Worm (Caenorhabditis elegans) whole organism, young adult: ENCODE results near the gene C03B1.13.
A peak's percentile ranks its signal among the peaks of the same experiment; 100 is the strongest.

Experiments used
- B0035.1 ChIP-seq: sonication (generic microtip); optimal IDR thresholded peaks from 2 replicates; lab custom pipeline; 2016; ENCODE audit warnings: missing genetic modification characterization, mild to moderate bottlenecking, missing compliant biosample characterization, missing genotype, missing genetic modification reagents
- C06A6.2 ChIP-seq: fragments of 200-800 bp; sonication (Bioruptor generic); conservative IDR thresholded peaks from 2 replicates; pipeline ENCODE4 v1.3.6; 2022; ENCODE audit warnings: missing genetic modification characterization, missing compliant biosample characterization
- D2030.7 ChIP-seq: fragments of 200-800 bp; sonication (Bioruptor generic); IDR thresholded peaks from 2 replicates; pipeline ENCODE4 v1.3.6; 2022; ENCODE audit warnings: missing genetic modification reagents, missing genetic modification characterization, missing compliant biosample characterization
- F49E8.2 ChIP-seq: sonication (generic microtip); optimal IDR thresholded peaks from 3 replicates; lab custom pipeline; 2017; ENCODE audit warnings: missing genetic modification characterization, mild to moderate bottlenecking, missing compliant biosample characterization, antibody characterized with exemption, moderate library complexity; ENCODE audit not compliant: insufficient read depth
- F57A8.1 ChIP-seq: fragments of 200-800 bp; sonication (Bioruptor generic); optimal IDR thresholded peaks from 2 replicates; lab custom pipeline; 2018; ENCODE audit warnings: mild to moderate bottlenecking, missing genetic modification characterization, moderate library complexity, missing compliant biosample characterization
- K12H6.12 ChIP-seq: fragments of 200-800 bp; sonication (Bioruptor generic); optimal IDR thresholded peaks from 2 replicates; lab custom pipeline; 2018; ENCODE audit warnings: mild to moderate bottlenecking, missing genetic modification characterization, missing compliant biosample characterization
- T07F8.4 ChIP-seq: sonication (generic microtip); optimal IDR thresholded peaks from 2 replicates; lab custom pipeline; 2016; ENCODE audit warnings: mild to moderate bottlenecking, missing genetic modification characterization, moderate library complexity, missing compliant biosample characterization
- T26A5.8 ChIP-seq: sonication (generic microtip); optimal IDR thresholded peaks from 2 replicates; lab custom pipeline; 2016; ENCODE audit warnings: missing genetic modification characterization, missing compliant biosample characterization
- Y53F4B.3 ChIP-seq: fragments of 200-800 bp; sonication (Bioruptor generic); IDR thresholded peaks from 2 replicates; pipeline ENCODE4 v1.3.6; 2022; ENCODE audit warnings: missing genetic modification reagents, missing genetic modification characterization, missing compliant biosample characterization
- Y79H2A.3 ChIP-seq: fragments of 200-800 bp; sonication (Bioruptor generic); conservative IDR thresholded peaks from 2 replicates; pipeline ENCODE4 v1.3.6; 2022; ENCODE audit warnings: missing genetic modification reagents, missing genetic modification characterization, missing compliant biosample characterization
- Y95B8A.8 ChIP-seq: fragments of 200-800 bp; sonication (Bioruptor generic); IDR thresholded peaks from 2 replicates; pipeline ENCODE4 v1.3.6; 2022; ENCODE audit warnings: missing genetic modification reagents, missing genetic modification characterization, missing compliant biosample characterization
- attf-5 ChIP-seq: fragments of 200-800 bp; sonication (Bioruptor generic); optimal IDR thresholded peaks from 2 replicates; lab custom pipeline; 2018; ENCODE audit warnings: mild to moderate bottlenecking, missing genetic modification characterization, missing compliant biosample characterization
- attf-6 ChIP-seq: fragments of 200-800 bp; sonication (Bioruptor generic); IDR thresholded peaks from 2 replicates; pipeline ENCODE4 v1.3.6; 2022; ENCODE audit warnings: missing genetic modification reagents, missing genetic modification characterization, missing compliant biosample characterization
- bed-1 ChIP-seq: fragments of 200-800 bp; sonication (Bioruptor generic); IDR thresholded peaks from 2 replicates; pipeline ENCODE4 v1.3.6; 2022; ENCODE audit warnings: missing genetic modification reagents, missing genetic modification characterization, missing compliant biosample characterization
- cebp-2 ChIP-seq: fragments of 200-800 bp; sonication (Bioruptor generic); IDR thresholded peaks from 2 replicates; pipeline ENCODE4 v1.3.6; 2022; ENCODE audit warnings: missing genetic modification characterization, missing compliant biosample characterization
- ceh-100 ChIP-seq: fragments of 200-800 bp; sonication (Bioruptor generic); IDR thresholded peaks from 2 replicates; pipeline ENCODE4 v1.3.6; 2022; ENCODE audit warnings: missing genetic modification reagents, missing genetic modification characterization, missing compliant biosample characterization
- ceh-91 ChIP-seq: fragments of 200-800 bp; sonication (Bioruptor generic); IDR thresholded peaks from 2 replicates; pipeline ENCODE4 v1.3.6; 2022; ENCODE audit warnings: missing genetic modification reagents, missing genetic modification characterization, missing compliant biosample characterization
- die-1 ChIP-seq: sonication (generic microtip); optimal IDR thresholded peaks from 2 replicates; lab custom pipeline; 2016; ENCODE audit warnings: missing genotype, mild to moderate bottlenecking, missing genetic modification characterization, missing compliant biosample characterization
- dpl-1 ChIP-seq: fragments of 150-350 bp; optimal IDR thresholded peaks from 2 replicates; lab custom pipeline; 2014; ENCODE audit warnings: missing biosample characterization, missing genetic modification reagents, missing genetic modification characterization
- egl-18 ChIP-seq: fragments of 200-800 bp; sonication (Bioruptor generic); IDR thresholded peaks from 2 replicates; pipeline ENCODE4 v1.3.6; 2022; ENCODE audit warnings: missing genetic modification reagents, missing genetic modification characterization, missing compliant biosample characterization
- egrh-3 ChIP-seq: fragments of 200-800 bp; sonication (Bioruptor generic); IDR thresholded peaks from 2 replicates; pipeline ENCODE4 v1.3.6; 2022; ENCODE audit warnings: missing genetic modification reagents, missing genetic modification characterization, missing compliant biosample characterization
- gei-17 ChIP-seq: fragments of 200-800 bp; sonication (Bioruptor generic); optimal IDR thresholded peaks from 2 replicates; lab custom pipeline; 2018; ENCODE audit warnings: mild to moderate bottlenecking, missing genetic modification characterization, missing compliant biosample characterization
- him-1 ChIP-seq: sonication (generic microtip); optimal IDR thresholded peaks from 2 replicates; lab custom pipeline; 2016; ENCODE audit warnings: missing genotype, missing genetic modification reagents, missing genetic modification characterization, missing compliant biosample characterization
- hlh-12 ChIP-seq: sonication (generic microtip); optimal IDR thresholded peaks from 2 replicates; lab custom pipeline; 2016; ENCODE audit warnings: missing genetic modification characterization, missing compliant biosample characterization
- hlh-26 ChIP-seq: fragments of 200-800 bp; sonication (Bioruptor generic); conservative IDR thresholded peaks from 2 replicates; pipeline ENCODE4 v1.3.6; 2022; ENCODE audit warnings: missing genetic modification reagents, missing genetic modification characterization, missing compliant biosample characterization
- hmg-1.2 ChIP-seq: fragments of 200-800 bp; sonication (Bioruptor generic); IDR thresholded peaks from 2 replicates; pipeline ENCODE4 v1.3.6; 2022; ENCODE audit warnings: missing genetic modification reagents, missing genetic modification characterization, missing compliant biosample characterization
- hmg-20 ChIP-seq: fragments of 200-800 bp; sonication (Bioruptor generic); IDR thresholded peaks from 2 replicates; pipeline ENCODE4 v1.3.6; 2022; ENCODE audit warnings: missing genetic modification reagents, missing genetic modification characterization, missing compliant biosample characterization
- lag-1 ChIP-seq: fragments of 200-800 bp; sonication (Bioruptor generic); IDR thresholded peaks from 2 replicates; pipeline ENCODE4 v1.3.6; 2022; ENCODE audit warnings: missing genetic modification reagents, missing genetic modification characterization, missing compliant biosample characterization
- lin-26 ChIP-seq: fragments of 200-800 bp; sonication (Bioruptor generic); IDR thresholded peaks from 2 replicates; pipeline ENCODE4 v1.3.6; 2022; ENCODE audit warnings: missing genetic modification reagents, missing genetic modification characterization, missing compliant biosample characterization
- lin-40 ChIP-seq: sonication (generic microtip); optimal IDR thresholded peaks from 2 replicates; lab custom pipeline; 2016; ENCODE audit warnings: missing genetic modification characterization, mild to moderate bottlenecking, missing compliant biosample characterization, missing genotype, missing genetic modification reagents
- lsl-1 ChIP-seq: fragments of 200-800 bp; sonication (Bioruptor generic); optimal IDR thresholded peaks from 2 replicates; lab custom pipeline; 2018; ENCODE audit warnings: mild to moderate bottlenecking, missing genetic modification characterization, moderate library complexity, missing compliant biosample characterization
- lsy-27 ChIP-seq: sonication (generic microtip); optimal IDR thresholded peaks from 2 replicates; lab custom pipeline; 2017; ENCODE audit warnings: missing genetic modification characterization, mild to moderate bottlenecking, missing compliant biosample characterization, antibody characterized with exemption, missing genotype, borderline replicate concordance; ENCODE audit not compliant: insufficient read depth
- madf-10 ChIP-seq: sonication (generic microtip); optimal IDR thresholded peaks from 2 replicates; lab custom pipeline; 2016; ENCODE audit warnings: mild to moderate bottlenecking, missing genetic modification characterization, missing compliant biosample characterization
- madf-6 ChIP-seq: fragments of 200-800 bp; sonication (Bioruptor generic); IDR thresholded peaks from 2 replicates; pipeline ENCODE4 v1.3.6; 2022; ENCODE audit warnings: missing genetic modification reagents, missing genetic modification characterization, missing compliant biosample characterization
- mes-4 ChIP-seq: sonication (generic microtip); optimal IDR thresholded peaks from 2 replicates; lab custom pipeline; 2016; ENCODE audit warnings: missing genotype, missing genetic modification characterization, missing compliant biosample characterization
- nfya-2 ChIP-seq: fragments of 200-800 bp; sonication (Bioruptor generic); IDR thresholded peaks from 2 replicates; pipeline ENCODE4 v1.3.6; 2022; ENCODE audit warnings: missing genetic modification reagents, missing genetic modification characterization, missing compliant biosample characterization
- nfyb-1 ChIP-seq: fragments of 200-800 bp; sonication (Bioruptor generic); IDR thresholded peaks from 2 replicates; pipeline ENCODE4 v1.3.6; 2022; ENCODE audit warnings: missing genetic modification reagents, missing genetic modification characterization, missing compliant biosample characterization
- nhr-120 ChIP-seq: fragments of 200-800 bp; sonication (Bioruptor generic); IDR thresholded peaks from 2 replicates; pipeline ENCODE4 v1.3.6; 2022; ENCODE audit warnings: missing genetic modification characterization, missing compliant biosample characterization
- nhr-179 ChIP-seq: sonication (generic microtip); optimal IDR thresholded peaks from 2 replicates; lab custom pipeline; 2016; ENCODE audit warnings: mild to moderate bottlenecking, missing genetic modification characterization, missing compliant biosample characterization
- nhr-27 ChIP-seq: fragments of 200-800 bp; sonication (Bioruptor generic); optimal IDR thresholded peaks from 2 replicates; lab custom pipeline; 2018; ENCODE audit warnings: mild to moderate bottlenecking, missing genetic modification characterization, moderate library complexity, missing compliant biosample characterization
- pbrm-1 ChIP-seq: fragments of 200-800 bp; sonication (Bioruptor generic); IDR thresholded peaks from 2 replicates; pipeline ENCODE4 v1.3.6; 2022; ENCODE audit warnings: missing genetic modification reagents, missing genetic modification characterization, missing compliant biosample characterization
- pha-4 ChIP-seq: fragments of 150-350 bp; sonication (generic microtip); optimal IDR thresholded peaks from 2 replicates; lab custom pipeline; 2014; ENCODE audit warnings: missing biosample characterization, missing genetic modification reagents, missing genetic modification characterization
- rcor-1 ChIP-seq: fragments of 200-800 bp; sonication (Bioruptor generic); IDR thresholded peaks from 2 replicates; pipeline ENCODE4 v1.3.6; 2022; ENCODE audit warnings: missing genetic modification reagents, missing genetic modification characterization, missing compliant biosample characterization
- sea-2 ChIP-seq: fragments of 200-800 bp; sonication (Bioruptor generic); IDR thresholded peaks from 2 replicates; pipeline ENCODE4 v1.3.6; 2022; ENCODE audit warnings: missing genetic modification characterization, missing compliant biosample characterization
- snpc-1.3 ChIP-seq: sonication (generic microtip); optimal IDR thresholded peaks from 2 replicates; lab custom pipeline; 2017; ENCODE audit warnings: missing genetic modification characterization, mild to moderate bottlenecking, missing compliant biosample characterization, antibody characterized with exemption, moderate library complexity, missing genotype, missing genetic modification reagents; ENCODE audit not compliant: insufficient read depth
- sptf-2 ChIP-seq: fragments of 200-800 bp; sonication (Bioruptor generic); optimal IDR thresholded peaks from 2 replicates; lab custom pipeline; 2018; ENCODE audit warnings: mild to moderate bottlenecking, missing genetic modification characterization, missing compliant biosample characterization
- tbp1 ChIP-seq: fragments of 200-800 bp; sonication (Bioruptor generic); optimal IDR thresholded peaks from 2 replicates; lab custom pipeline; 2018; ENCODE audit warnings: mild to moderate bottlenecking, missing genetic modification characterization, missing compliant biosample characterization
- unc-62 ChIP-seq: fragments of 150-350 bp; optimal IDR thresholded peaks from 2 replicates; lab custom pipeline; 2014; ENCODE audit warnings: missing biosample characterization, missing genetic modification reagents, missing genetic modification characterization
- xnd-1 ChIP-seq: sonication (generic microtip); optimal IDR thresholded peaks from 2 replicates; lab custom pipeline; 2016; ENCODE audit warnings: missing genotype, missing genetic modification reagents, missing genetic modification characterization, missing compliant biosample characterization

The C03B1.13 gene

DNA sequence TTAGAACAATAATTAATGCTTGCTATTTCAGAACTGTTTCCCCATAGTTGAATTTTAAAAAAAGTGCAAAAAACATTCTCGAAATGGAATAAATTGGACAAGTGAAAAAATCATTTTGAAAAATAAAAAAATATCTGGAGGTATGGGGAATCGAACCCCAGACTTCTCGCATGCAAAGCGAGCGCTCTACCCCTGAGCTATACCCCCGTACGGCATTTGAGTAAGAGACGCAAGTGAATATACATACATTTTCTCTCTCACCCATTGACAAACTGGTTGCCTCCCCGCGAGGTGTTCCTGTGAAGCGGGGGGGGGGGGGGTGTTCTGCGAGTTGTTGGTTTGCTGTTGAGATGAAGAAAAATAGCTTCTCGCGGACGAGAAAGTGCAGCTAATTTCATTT lies 45.7 kb downstream of the C03B1.13 start (continued):
- no peak for TF ChIP-seq C06A6.2 (GFP tag; lab: Robert Waterston, UW)
- peak; percentile 70 for TF ChIP-seq madf-10 (tag; lab: Kevin White, UChicago)
- TF ChIP-seq bed-1, result peak; percentile 93
- TF ChIP-seq T26A5.8 (tag; lab: Kevin White, UChicago), result peak; percentile 92
- TF ChIP-seq unc-62 (GFP tag; lab: Kevin White, UChicago), result no peak
- peak; percentile 61 for TF ChIP-seq K12H6.12 (tag; lab: Kevin White, UChicago)
- TF ChIP-seq hmg-1.2 (GFP tag; lab: Robert Waterston, UW), result peak; percentile 84
- TF ChIP-seq T07F8.4 (tag; lab: Kevin White, UChicago), result peak; percentile 74
- 0 out of 2 replicates have a peak, but pooled peaks have one; percentile 63 for TF ChIP-seq hlh-26
- no peak for TF ChIP-seq ceh-91 (GFP tag; lab: Robert Waterston, UW)
- TF ChIP-seq D2030.7, result peak; percentile 83
- TF ChIP-seq F57A8.1 (GFP tag; lab: Kevin White, UChicago), result peak; percentile 88
- TF ChIP-seq mes-4, result peak; percentile 75
- TF ChIP-seq egrh-3 (GFP tag; lab: Robert Waterston, UW), result peak; percentile 55
- TF ChIP-seq tbp1 (GFP tag; lab: Kevin White, UChicago), result peak; percentile 92
- TF ChIP-seq B0035.1, result peak; percentile 81
- peak; percentile 71 for TF ChIP-seq madf-6
- TF ChIP-seq egl-18, result peak; percentile 84
- TF ChIP-seq F49E8.2, result peak; percentile 26
- TF ChIP-seq sea-2 (GFP tag; lab: Robert Waterston, UW), result no peak
- TF ChIP-seq gei-17 (GFP tag; lab: Kevin White, UChicago), result peak; percentile 79
- no peak for TF ChIP-seq lag-1 (GFP tag; lab: Robert Waterston, UW)
- TF ChIP-seq snpc-1.3 (tag; lab: Kevin White, UChicago), result peak; percentile 82
- peak; percentile 89 for TF ChIP-seq pbrm-1 (GFP tag; lab: Robert Waterston, UW)
- peak; percentile 74 for TF ChIP-seq attf-5 (GFP tag; lab: Kevin White, UChicago)
- 0 out of 2 replicates have a peak, but pooled peaks have one; percentile 35 for TF ChIP-seq Y53F4B.3
- TF ChIP-seq him-1, result peak; percentile 96
- TF ChIP-seq dpl-1 (GFP tag; lab: Kevin White, UChicago), result no peak
- peak; percentile 95 for TF ChIP-seq sptf-2 (GFP tag; lab: Kevin White, UChicago)
- peak; percentile 92 for TF ChIP-seq nfyb-1 (GFP tag; lab: Robert Waterston, UW)
- peak; percentile 53; the same call in 1 of the 2 replicates for TF ChIP-seq attf-6
- TF ChIP-seq lsl-1 (GFP tag; lab: Kevin White, UChicago), result peak; percentile 22
- TF ChIP-seq ceh-100 (GFP tag; lab: Robert Waterston, UW), result peak; percentile 73
- TF ChIP-seq lin-40 (tag; lab: Kevin White, UChicago), result peak; percentile 82
- TF ChIP-seq rcor-1, result peak; percentile 87
- peak; percentile 89 for TF ChIP-seq hlh-12 (tag; lab: Kevin White, UChicago)
- no peak for TF ChIP-seq Y79H2A.3
- no peak for TF ChIP-seq nhr-27 (tag; lab: Kevin White, UChicago)
- TF ChIP-seq hmg-20, result peak; percentile 88
- peak; percentile 98 for TF ChIP-seq lin-26
- TF ChIP-seq nhr-179 (tag; lab: Kevin White, UChicago), result peak; percentile 65
- no peak for TF ChIP-seq lsy-27 (tag; lab: Kevin White, UChicago)
- no peak for TF ChIP-seq xnd-1 (tag; lab: Kevin White, UChicago)
- TF ChIP-seq cebp-2 (GFP tag; lab: Robert Waterston, UW), result peak; percentile 90
- TF ChIP-seq die-1 (tag; lab: Kevin White, UChicago), result peak; percentile 96
- TF ChIP-seq Y95B8A.8 (GFP tag; lab: Robert Waterston, UW), result 0 out of 2 replicates have a peak, but pooled peaks have one; percentile 15
- TF ChIP-seq nhr-120 (GFP tag; lab: Robert Waterston, UW), result peak; percentile 84; the same call in 1 of the 2 replicates
- TF ChIP-seq nfya-2, result no peak
- TF ChIP-seq pha-4 (tag; lab: Kevin White, UChicago), result no peak
